Worm (Caenorhabditis elegans): ENCODE data around the gene F55F3.4.

F55F3.4 gene

ce11 chrX:13782074-13782462 is 3.3 kb upstream of the F55F3.4 start (continued):
- TF ChIP-seq nhr-12 (tag; optimal IDR thresholded peaks at IDR 0.05) (no peak), fkh-8 (tag; optimal IDR thresholded peaks at IDR 0.05) (no peak), hlh-4 (tag; optimal IDR thresholded peaks at IDR 0.05) (no peak), ceh-82 (tag; optimal IDR thresholded peaks at IDR 0.05) (no peak), jun-1 (tag; optimal IDR thresholded peaks at IDR 0.05) (no peak), ceh-63 (GFP tag; optimal IDR thresholded peaks at IDR 0.05) (no peak), C34B4.2 (tag; optimal IDR thresholded peaks at IDR 0.05) (no peak), irx-1 (tag; optimal IDR thresholded peaks at IDR 0.05) (no peak), egl-13 (tag; optimal IDR thresholded peaks at IDR 0.05) (no peak), lin-39 (tag; optimal IDR thresholded peaks at IDR 0.05) (no peak), sup-37 (GFP tag; optimal IDR thresholded peaks at IDR 0.05) (no peak), nhr-20 (tag; optimal IDR thresholded peaks at IDR 0.05) (peak; percentile 43), hlh-17 (GFP tag; optimal IDR thresholded peaks at IDR 0.05; ENCODE audit: borderline replicate concordance) (no peak), unc-86 (tag; optimal IDR thresholded peaks at IDR 0.05) (no peak), xbp-1 (tag; optimal IDR thresholded peaks at IDR 0.05) (no peak), pag-3 (tag; optimal IDR thresholded peaks at IDR 0.05; ENCODE audit: borderline replicate concordance, insufficient read depth) (no peak), tbx-2 (tag; optimal IDR thresholded peaks at IDR 0.05) (no peak), grh-1 (GFP tag; IDR thresholded peaks at IDR 0.05) (no peak), C16A3.4 (tag; optimal IDR thresholded peaks at IDR 0.05) (no peak), skn-1 (tag; optimal IDR thresholded peaks at IDR 0.05) (no peak), ceh-90 (tag; optimal IDR thresholded peaks at IDR 0.05) (no peak), ztf-4 (tag; optimal IDR thresholded peaks at IDR 0.05) (no peak), efl-1 (optimal IDR thresholded peaks at IDR 0.05) (no peak), efl-1 (GFP tag; optimal IDR thresholded peaks at IDR 0.05 in 1 of 2) (peak in 1 of 2 experiments; percentile 89), Y116A8C.19 (tag; optimal IDR thresholded peaks at IDR 0.05; ENCODE audit: borderline replicate concordance) (no peak), unc-98 (GFP tag; IDR thresholded peaks at IDR 0.05) (no peak), dsc-1 (tag; optimal IDR thresholded peaks at IDR 0.05) (no peak), mep-1 (tag; optimal IDR thresholded peaks at IDR 0.05) (no peak), mab-9 (GFP tag; IDR thresholded peaks at IDR 0.05) (no peak), ceh-88 (GFP tag; IDR thresholded peaks at IDR 0.05) (no peak), lin-14 (GFP tag; optimal IDR thresholded peaks at IDR 0.05) (no peak), nhr-237 (tag; optimal IDR thresholded peaks at IDR 0.05) (no peak), snu-23 (GFP tag; optimal IDR thresholded peaks at IDR 0.05) (no peak), nhr-19 (GFP tag; conservative IDR thresholded peaks at IDR 0.05) (peak; percentile 42), mdl-1 (tag; optimal IDR thresholded peaks at IDR 0.05) (no peak), unc-30 (tag; optimal IDR thresholded peaks at IDR 0.05) (no peak), fkh-10 (GFP tag; optimal IDR thresholded peaks at IDR 0.05) (no peak), nhr-71 (tag; optimal IDR thresholded peaks at IDR 0.05) (peak; percentile 15), dpl-1 (GFP tag; optimal IDR thresholded peaks at IDR 0.05) (no peak), efl-3 (GFP tag; optimal IDR thresholded peaks at IDR 0.05) (no peak), rnt-1 (tag; optimal IDR thresholded peaks at IDR 0.05) (peak; percentile 37), nhr-47 (tag; optimal IDR thresholded peaks at IDR 0.05) (no peak), lir-3 (tag; optimal IDR thresholded peaks at IDR 0.05; ENCODE audit: poor library complexity) (no peak), nhr-76 (tag; optimal IDR thresholded peaks at IDR 0.05) (no peak)

- TF ChIP-seq nhr-84 (tag; optimal IDR thresholded peaks at IDR 0.05) (no peak), hlh-17 (GFP tag; optimal IDR thresholded peaks at IDR 0.05; ENCODE audit: borderline replicate concordance) (no peak), nhr-77 (tag; optimal IDR thresholded peaks at IDR 0.05) (no peak), mab-9 (GFP tag; IDR thresholded peaks at IDR 0.05) (no peak), nhr-90 (tag; optimal IDR thresholded peaks at IDR 0.05; ENCODE audit: poor library complexity) (no peak), nhr-11 (tag; optimal IDR thresholded peaks at IDR 0.05) (no peak), alr-1 (tag; optimal IDR thresholded peaks at IDR 0.05; ENCODE audit: borderline replicate concordance) (no peak), fkh-10 (GFP tag; optimal IDR thresholded peaks at IDR 0.05) (no peak), unc-62 (GFP tag; optimal IDR thresholded peaks at IDR 0.05) (no peak), grh-1 (GFP tag; IDR thresholded peaks at IDR 0.05) (no peak), vab-15 (tag; optimal IDR thresholded peaks at IDR 0.05) (no peak), swsn-7 (tag; optimal IDR thresholded peaks at IDR 0.05) (no peak), unc-130 (tag; optimal IDR thresholded peaks at IDR 0.05) (no peak), ets-5 (GFP tag; IDR thresholded peaks at IDR 0.05) (no peak), blmp-1 (tag; optimal IDR thresholded peaks at IDR 0.05) (no peak)
These were observed 5.2 kb downstream of the F55F3.4 start, which contains the start of gene ZK1086.3 for ce11 chrX:13790532-13790931. TSS of gene ZK1086.3 (plus strand) at chrX:13790832.
